Fruit fly (Drosophila melanogaster) whole organism, embryonic: ENCODE data around the gene CG33687.

Experiments
- BtbVII ChIP-seq: fragments of 200-800 bp; sonication (Bioruptor generic); optimal IDR thresholded peaks from 3 replicates; lab custom pipeline; 2017; ENCODE audit warnings: missing biosample characterization, mild to moderate bottlenecking, missing genetic modification characterization
- CG1024 ChIP-seq: fragments of 200-800 bp; sonication (Bioruptor generic); IDR thresholded peaks from 2 replicates; pipeline ENCODE4 v1.3.6; 2022; ENCODE audit warnings: missing biosample characterization, missing genetic modification characterization
- CG10274 ChIP-seq: fragments of 200-800 bp; sonication (Bioruptor generic); optimal IDR thresholded peaks from 3 replicates; lab custom pipeline; 2017; ENCODE audit warnings: missing biosample characterization, mild to moderate bottlenecking, missing genetic modification characterization
- CG10321 ChIP-seq: fragments of 200-800 bp; sonication (Bioruptor generic); IDR thresholded peaks from 2 replicates; pipeline ENCODE4 v1.3.6; 2022; ENCODE audit warnings: missing biosample characterization, missing genetic modification characterization
- CG13296 ChIP-seq: fragments of 200-800 bp; sonication (Bioruptor generic); optimal IDR thresholded peaks from 3 replicates; lab custom pipeline; 2018; ENCODE audit warnings: missing biosample characterization, mild to moderate bottlenecking, missing genetic modification characterization
- CG14667 ChIP-seq: fragments of 200-800 bp; sonication (Bioruptor generic); IDR thresholded peaks from 2 replicates; pipeline ENCODE4 v1.3.6; 2022; ENCODE audit warnings: missing biosample characterization, missing genetic modification characterization
- CG16813 ChIP-seq: fragments of 200-800 bp; sonication (Bioruptor generic); IDR thresholded peaks from 3 replicates; pipeline ENCODE4 v1.3.6; 2022; ENCODE audit warnings: missing biosample characterization, missing genetic modification characterization; ENCODE audit not compliant: partially characterized antibody
- CG18764 ChIP-seq: fragments of 200-800 bp; sonication (Bioruptor generic); optimal IDR thresholded peaks from 3 replicates; lab custom pipeline; 2016; ENCODE audit warnings: missing biosample characterization, missing genetic modification characterization
- CG2129 ChIP-seq: fragments of 200-800 bp; sonication (Bioruptor generic); IDR thresholded peaks from 2 replicates; pipeline ENCODE4 v1.3.6; 2022; ENCODE audit warnings: missing biosample characterization, missing genetic modification characterization; ENCODE audit not compliant: partially characterized antibody
- CG30403 ChIP-seq: fragments of 200-800 bp; sonication (Bioruptor generic); optimal IDR thresholded peaks from 3 replicates; lab custom pipeline; 2016; ENCODE audit warnings: missing biosample characterization, missing genetic modification characterization
- CG34422 ChIP-seq: fragments of 200-800 bp; sonication (Bioruptor generic); IDR thresholded peaks from 3 replicates; pipeline ENCODE4 v1.3.6; 2022; ENCODE audit warnings: missing biosample characterization, missing genetic modification characterization
- CG4328 ChIP-seq: fragments of 200-800 bp; sonication (Bioruptor generic); optimal IDR thresholded peaks from 3 replicates; lab custom pipeline; 2017; ENCODE audit warnings: missing biosample characterization, missing genetic modification reagents, missing genetic modification characterization
- CG6813 ChIP-seq: fragments of 200-800 bp; sonication (Bioruptor generic); optimal IDR thresholded peaks from 2 replicates; lab custom pipeline; 2017; ENCODE audit warnings: missing biosample characterization, missing genetic modification characterization, mild to moderate bottlenecking, moderate library complexity, missing genetic modification reagents
- CG7372 ChIP-seq: fragments of 200-800 bp; sonication (Bioruptor generic); IDR thresholded peaks from 2 replicates; pipeline ENCODE4 v1.3.6; 2022; ENCODE audit warnings: missing biosample characterization, missing genetic modification characterization
- CG9876 ChIP-seq: fragments of 200-800 bp; sonication (Bioruptor generic); optimal IDR thresholded peaks from 2 replicates; lab custom pipeline; 2016; ENCODE audit warnings: missing biosample characterization, missing genetic modification characterization
- CrebB ChIP-seq: fragments of 200-800 bp; sonication (Bioruptor generic); optimal IDR thresholded peaks from 3 replicates; lab custom pipeline; 2018; ENCODE audit warnings: missing biosample characterization, mild to moderate bottlenecking, missing genetic modification characterization
- Deaf1 ChIP-seq: fragments of 200-800 bp; optimal IDR thresholded peaks from 3 replicates; lab custom pipeline; 2019; ENCODE audit warnings: missing biosample characterization, mild to moderate bottlenecking, missing genetic modification characterization, moderate library complexity
- Drgx ChIP-seq: fragments of 200-800 bp; sonication (Bioruptor generic); IDR thresholded peaks from 2 replicates; pipeline ENCODE4 v1.3.6; 2022; ENCODE audit warnings: missing biosample characterization, missing genetic modification characterization
- Ets65A ChIP-seq: fragments of 200-800 bp; sonication (Bioruptor generic); peaks from one replicate; lab custom pipeline; 2016; ENCODE audit warnings: missing biosample characterization, missing genetic modification characterization
- GATAe ChIP-seq: fragments of 200-800 bp; sonication (Bioruptor generic); conservative IDR thresholded peaks from 2 replicates; pipeline ENCODE4 v1.3.6; 2022; ENCODE audit warnings: missing biosample characterization, missing genetic modification characterization
- Med ChIP-seq: fragments of 200-800 bp; sonication (Bioruptor generic); peaks from one replicate; lab custom pipeline; 2016; ENCODE audit warnings: missing biosample characterization, missing genetic modification characterization, mild to moderate bottlenecking, inconsistent platforms, moderate library complexity
- Myb ChIP-seq: fragments of 200-800 bp; sonication (Bioruptor generic); optimal IDR thresholded peaks from 2 replicates; lab custom pipeline; 2016; ENCODE audit warnings: missing biosample characterization, missing genetic modification characterization
- Pdp1 ChIP-seq, 2 experiments: fragments of 200-800 bp; sonication (Bioruptor generic); optimal IDR thresholded peaks; 3 replicates each; lab custom pipeline; 2016; ENCODE audit warnings: missing biosample characterization in 2 of 2, missing genetic modification characterization in 2 of 2, mild to moderate bottlenecking in 1 of 2, moderate library complexity in 1 of 2
- Ptx1 ChIP-seq: fragments of 200-800 bp; sonication (Bioruptor generic); IDR thresholded peaks from 2 replicates; pipeline ENCODE4 v1.3.6; 2022; ENCODE audit warnings: missing biosample characterization, missing genetic modification characterization
- Vsx1 ChIP-seq: fragments of 200-800 bp; sonication (Bioruptor generic); optimal IDR thresholded peaks from 2 replicates; lab custom pipeline; 2017; ENCODE audit warnings: missing biosample characterization, mild to moderate bottlenecking, missing genetic modification characterization, missing genetic modification reagents
- al ChIP-seq: fragments of 200-800 bp; sonication (Bioruptor generic); IDR thresholded peaks from 2 replicates; pipeline ENCODE4 v1.3.6; 2022; ENCODE audit warnings: missing biosample characterization, missing genetic modification characterization
- ase ChIP-seq: fragments of 200-800 bp; sonication (Bioruptor generic); IDR thresholded peaks from 3 replicates; pipeline ENCODE4 v1.3.6; 2022; ENCODE audit warnings: missing biosample characterization, missing genetic modification characterization
- bsh ChIP-seq, 2 experiments: fragments of 200-800 bp; sonication (Bioruptor generic); optimal IDR thresholded peaks; 2 replicates each; lab custom pipeline; 2017 to 2018; ENCODE audit warnings: mild to moderate bottlenecking in 2 of 2, missing biosample characterization in 2 of 2, missing genetic modification characterization in 2 of 2, moderate library complexity in 1 of 2
- cas ChIP-seq: fragments of 200-800 bp; sonication (Bioruptor generic); IDR thresholded peaks from 2 replicates; pipeline ENCODE4 v1.3.6; 2022; ENCODE audit warnings: missing biosample characterization, missing genetic modification characterization
- emc ChIP-seq: fragments of 200-800 bp; sonication (Bioruptor generic); optimal IDR thresholded peaks from 2 replicates; lab custom pipeline; 2016; ENCODE audit warnings: missing biosample characterization, missing genetic modification characterization
- en ChIP-seq: fragments of 200-800 bp; sonication (Bioruptor generic); optimal IDR thresholded peaks from 2 replicates; lab custom pipeline; 2016; ENCODE audit warnings: missing biosample characterization, missing genetic modification characterization
- eve ChIP-seq, 2 experiments: fragments of >200 bp; optimal IDR thresholded peaks; 2 replicates each; lab custom pipeline; 2017; ENCODE audit warnings: missing biosample characterization in 2 of 2, missing genetic modification characterization in 2 of 2
- hb ChIP-seq: fragments of 200-800 bp; sonication (Bioruptor generic); IDR thresholded peaks from 3 replicates; pipeline ENCODE4 v1.3.6; 2022; ENCODE audit warnings: missing biosample characterization, missing genetic modification characterization; ENCODE audit not compliant: partially characterized antibody
- nom ChIP-seq: fragments of 200-800 bp; sonication (Bioruptor generic); optimal IDR thresholded peaks from 2 replicates; lab custom pipeline; 2017; ENCODE audit warnings: missing biosample characterization, missing genetic modification characterization, mild to moderate bottlenecking, moderate library complexity, missing genetic modification reagents
- onecut ChIP-seq: fragments of 200-800 bp; sonication (Bioruptor generic); IDR thresholded peaks from 2 replicates; pipeline ENCODE4 v1.3.6; 2022; ENCODE audit warnings: missing biosample characterization, missing genetic modification characterization
- pan ChIP-seq, 4 experiments: fragments of >200 bp in 3 of 4; fragments of 200-800 bp in 1 of 4; sonication (Bioruptor generic) in 1 of 4; optimal IDR thresholded peaks in 3 of 4; IDR thresholded peaks in 1 of 4; 2 replicates each; pipeline versions ENCODE4 v1.3.6 to Lab custom; 2017 to 2022; ENCODE audit warnings: missing biosample characterization in 2 of 4, missing genetic modification characterization in 2 of 4, mixed read lengths in 1 of 4
- tup ChIP-seq: fragments of 200-800 bp; sonication (Bioruptor generic); optimal IDR thresholded peaks from 2 replicates; lab custom pipeline; 2016; ENCODE audit warnings: missing biosample characterization, mild to moderate bottlenecking, missing genetic modification characterization, moderate library complexity
- vvl ChIP-seq: fragments of 200-800 bp; sonication (Bioruptor generic); IDR thresholded peaks from 2 replicates; pipeline ENCODE4 v1.3.6; 2022; ENCODE audit warnings: missing biosample characterization, missing genetic modification characterization

The CG33687 gene

dm6 chr3L:16153089-16153488 lies 44.6 kb upstream of the CG33687 start:
- TF ChIP-seq Drgx (GFP tag; lab: Robert Waterston, UW) (peak; percentile 54; the same call in 1 of the 2 replicates), nom (GFP tag; lab: Kevin White, UChicago) (peak; percentile 64), bsh (GFP tag; optimal IDR thresholded peaks at IDR 0.05; lab: Kevin White, UChicago) (peak in 1 of 2 experiments; percentile 10), Deaf1 (tag; lab: Kevin White, UChicago) (no peak), emc (GFP tag; lab: Kevin White, UChicago) (no peak)
- TF ChIP-seq, all 482 proteins: peak for 3

dm6 chr3L:16153650-16154049 lies 44.0 kb upstream of the CG33687 start:
- TF ChIP-seq CG30403 (no peak), eve (GFP tag; optimal IDR thresholded peaks at IDR 0.05; lab: Kevin White, UChicago) (peak in 1 of 2 experiments; percentile 55), Pdp1 (GFP tag; optimal IDR thresholded peaks at IDR 0.05; lab: Kevin White, UChicago) (peak in 1 of 2 experiments; percentile 1), CG7372 (GFP tag; lab: Robert Waterston, UW) (peak; percentile 74; the same call in 1 of the 2 replicates)

- TF ChIP-seq hb, result no peak
- TF ChIP-seq eve (GFP tag; optimal IDR thresholded peaks at IDR 0.05; lab: Kevin White, UChicago), result no peak
- no peak for TF ChIP-seq al (GFP tag; lab: Robert Waterston, UW)
- TF ChIP-seq CG18764, result no peak
- TF ChIP-seq CG34422 (GFP tag; lab: Robert Waterston, UW), result no peak
- no peak for TF ChIP-seq CG2129 (GFP tag; lab: Robert Waterston, UW)
- peak; percentile 56 for TF ChIP-seq onecut
- no peak for TF ChIP-seq vvl (GFP tag; lab: Robert Waterston, UW)
- no peak for TF ChIP-seq Ptx1
- peak; percentile 52; the same call in 1 of the 2 replicates for TF ChIP-seq CG10321 (GFP tag; lab: Robert Waterston, UW)
- TF ChIP-seq Vsx1 (GFP tag; lab: Kevin White, UChicago), result no peak
- no peak for TF ChIP-seq Ets65A (GFP tag; lab: Kevin White, UChicago)
- TF ChIP-seq Med (GFP tag; lab: Kevin White, UChicago), result peak; percentile 40
- no peak for TF ChIP-seq CG9876
- TF ChIP-seq Myb, result no peak
- TF ChIP-seq CG1024 (GFP tag; lab: Robert Waterston, UW), result no peak
- TF ChIP-seq en (GFP tag; lab: Kevin White, UChicago), result no peak
- no peak for TF ChIP-seq ase (GFP tag; lab: Robert Waterston, UW)
- TF ChIP-seq GATAe, result no peak
- no peak for TF ChIP-seq pan (optimal IDR thresholded peaks at IDR 0.05; lab: Kevin White, UChicago)
- TF ChIP-seq pan (GFP tag; optimal IDR thresholded peaks at IDR 0.05 in 1 of 2, IDR thresholded peaks at IDR 0.05 in 1 of 2), result peak in 1 of 2 experiments; percentile 62
- TF ChIP-seq CG10274 (GFP tag; lab: Kevin White, UChicago), result no peak
- TF ChIP-seq CG14667, result no peak
- TF ChIP-seq tup (GFP tag; lab: Kevin White, UChicago), result no peak
- no peak for TF ChIP-seq CrebB
- TF ChIP-seq CG13296 (GFP tag; lab: Kevin White, UChicago), result no peak
- no peak for TF ChIP-seq BtbVII (GFP tag; lab: Kevin White, UChicago)
- TF ChIP-seq CG6813 (GFP tag; lab: Kevin White, UChicago), result no peak
- no peak for TF ChIP-seq cas (GFP tag; lab: Robert Waterston, UW)
- no peak for TF ChIP-seq CG4328
- no peak for TF ChIP-seq CG16813 (GFP tag; lab: Robert Waterston, UW)
Measured at dm6 chr3L:16155547-16155946, 42.1 kb upstream of the CG33687 start.
